Fruit fly (Drosophila melanogaster): Measurements from ENCODE around the gene Snmp1.

dm6 chr3R:21179592-21180390 lies 11.8 kb upstream of the Snmp1 start:
- no peak for TF ChIP-seq lola (GFP tag; optimal IDR thresholded peaks at IDR 0.05)
- no peak for TF ChIP-seq GATAd (GFP tag; optimal IDR thresholded peaks at IDR 0.05)
- TF ChIP-seq sage (GFP tag; optimal IDR thresholded peaks at IDR 0.05) = no peak
- TF ChIP-seq HLH106 (tag; optimal IDR thresholded peaks at IDR 0.05) = no peak
- TF ChIP-seq OdsH (GFP tag; optimal IDR thresholded peaks at IDR 0.05) = no peak
- TF ChIP-seq dmrt93B (GFP tag; optimal IDR thresholded peaks at IDR 0.05) = no peak
- no peak for TF ChIP-seq fru (GFP tag; optimal IDR thresholded peaks at IDR 0.05)
- TF ChIP-seq br (GFP tag; optimal IDR thresholded peaks at IDR 0.05) = peak; percentile 11
- TF ChIP-seq dl (GFP tag; optimal IDR thresholded peaks at IDR 0.05; ENCODE audit: insufficient read depth in 1 of 2, partially characterized antibody in 2 of 2) = no peak
- TF ChIP-seq Myc (optimal IDR thresholded peaks at IDR 0.05) = peak; percentile 89
- no peak for TF ChIP-seq usp (GFP tag; optimal IDR thresholded peaks at IDR 0.05)
- no peak for TF ChIP-seq Sp1 (GFP tag; optimal IDR thresholded peaks at IDR 0.05)
- no peak for TF ChIP-seq pan (optimal IDR thresholded peaks at IDR 0.05)
